Fruit fly (Drosophila melanogaster) whole organism, embryonic: Measurements from ENCODE around the gene ND-B18.
A peak's percentile ranks its signal among the peaks of the same experiment; 100 is the strongest.

Experiments
- Atf3 ChIP-seq: fragments of 200-800 bp; sonication (Bioruptor generic); optimal IDR thresholded peaks from 3 replicates; lab custom pipeline; 2016; ENCODE audit warnings: missing biosample characterization, missing genetic modification characterization
- Bdp1 ChIP-seq: fragments of 200-800 bp; sonication (Bioruptor generic); optimal IDR thresholded peaks from 3 replicates; lab custom pipeline; 2016; ENCODE audit warnings: missing biosample characterization, missing genetic modification characterization
- CG10321 ChIP-seq: fragments of 200-800 bp; sonication (Bioruptor generic); IDR thresholded peaks from 2 replicates; pipeline ENCODE4 v1.3.6; 2022; ENCODE audit warnings: missing biosample characterization, missing genetic modification characterization
- CG12071 ChIP-seq: fragments of 200-800 bp; sonication (Bioruptor generic); optimal IDR thresholded peaks from 3 replicates; lab custom pipeline; 2018; ENCODE audit warnings: missing biosample characterization, mild to moderate bottlenecking, missing genetic modification characterization
- CG13123 ChIP-seq: fragments of 200-800 bp; sonication (Bioruptor generic); optimal IDR thresholded peaks from 2 replicates; lab custom pipeline; 2016; ENCODE audit warnings: missing biosample characterization, missing genetic modification characterization
- CG13894 ChIP-seq: fragments of 200-800 bp; sonication (Bioruptor generic); optimal IDR thresholded peaks from 3 replicates; lab custom pipeline; 2018; ENCODE audit warnings: missing biosample characterization, mild to moderate bottlenecking, missing genetic modification characterization, moderate library complexity
- CG1529 ChIP-seq: fragments of 200-800 bp; sonication (Bioruptor generic); optimal IDR thresholded peaks from 3 replicates; lab custom pipeline; 2018; ENCODE audit warnings: missing biosample characterization, missing genetic modification characterization
- CG32772 ChIP-seq: fragments of 200-800 bp; sonication (Bioruptor generic); IDR thresholded peaks from 2 replicates; pipeline ENCODE4 v1.3.6; 2022; ENCODE audit warnings: missing biosample characterization, missing genetic modification characterization
- CG3838 ChIP-seq: fragments of 200-800 bp; sonication (Bioruptor generic); optimal IDR thresholded peaks from 3 replicates; lab custom pipeline; 2016; ENCODE audit warnings: missing biosample characterization, missing genetic modification characterization
- CG4328 ChIP-seq: fragments of 200-800 bp; sonication (Bioruptor generic); optimal IDR thresholded peaks from 3 replicates; lab custom pipeline; 2017; ENCODE audit warnings: missing biosample characterization, missing genetic modification reagents, missing genetic modification characterization
- CG4617 ChIP-seq: fragments of 200-800 bp; sonication (Bioruptor generic); optimal IDR thresholded peaks from 3 replicates; lab custom pipeline; 2016; ENCODE audit warnings: missing biosample characterization, missing genetic modification characterization, borderline replicate concordance
- CG4820 ChIP-seq: fragments of 200-800 bp; sonication (Bioruptor generic); optimal IDR thresholded peaks from 3 replicates; lab custom pipeline; 2016; ENCODE audit warnings: missing biosample characterization, missing genetic modification characterization
- CG6254 ChIP-seq: fragments of 200-800 bp; sonication (Bioruptor generic); optimal IDR thresholded peaks from 3 replicates; lab custom pipeline; 2017; ENCODE audit warnings: mild to moderate bottlenecking, missing biosample characterization, missing genetic modification reagents, missing genetic modification characterization
- CG6654 ChIP-seq: fragments of 200-800 bp; sonication (Bioruptor generic); optimal IDR thresholded peaks from 2 replicates; lab custom pipeline; 2017; ENCODE audit warnings: missing biosample characterization, mild to moderate bottlenecking, missing genetic modification characterization
- CHES-1-like ChIP-seq: fragments of 200-800 bp; sonication (Bioruptor generic); optimal IDR thresholded peaks from 2 replicates; lab custom pipeline; 2016; ENCODE audit warnings: missing biosample characterization, missing genetic modification characterization
- Dad ChIP-seq: fragments of 200-800 bp; sonication (Bioruptor generic); optimal IDR thresholded peaks from 3 replicates; lab custom pipeline; 2016; ENCODE audit warnings: missing biosample characterization, missing genetic modification characterization
- Deaf1 ChIP-seq: fragments of 200-800 bp; optimal IDR thresholded peaks from 3 replicates; lab custom pipeline; 2019; ENCODE audit warnings: missing biosample characterization, mild to moderate bottlenecking, missing genetic modification characterization, moderate library complexity
- Dref ChIP-seq: fragments of 200-800 bp; sonication (Bioruptor generic); IDR thresholded peaks from 2 replicates; pipeline ENCODE4 v1.3.6; 2022; ENCODE audit warnings: missing biosample characterization, missing genetic modification characterization
- Mrtf ChIP-seq: fragments of 200-800 bp; sonication (Bioruptor generic); IDR thresholded peaks from 3 replicates; pipeline ENCODE4 v1.3.6; 2022; ENCODE audit warnings: missing biosample characterization, missing genetic modification characterization
- Nf-YC ChIP-seq: fragments of 200-800 bp; optimal IDR thresholded peaks from 3 replicates; lab custom pipeline; 2019; ENCODE audit warnings: missing biosample characterization, mild to moderate bottlenecking, missing genetic modification characterization, moderate library complexity
- Six4 ChIP-seq: fragments of 200-800 bp; sonication (Bioruptor generic); optimal IDR thresholded peaks from 2 replicates; lab custom pipeline; 2016; ENCODE audit warnings: missing biosample characterization, missing genetic modification characterization
- Vsx1 ChIP-seq: fragments of 200-800 bp; sonication (Bioruptor generic); optimal IDR thresholded peaks from 2 replicates; lab custom pipeline; 2017; ENCODE audit warnings: missing biosample characterization, mild to moderate bottlenecking, missing genetic modification characterization, missing genetic modification reagents
- ash1 ChIP-seq: fragments of 200-800 bp; sonication (Bioruptor generic); optimal IDR thresholded peaks from 2 replicates; lab custom pipeline; 2018; ENCODE audit warnings: missing biosample characterization, mild to moderate bottlenecking, missing genetic modification characterization
- ato ChIP-seq: fragments of 200-800 bp; sonication (Bioruptor generic); IDR thresholded peaks from 2 replicates; pipeline ENCODE4 v1.3.6; 2022; ENCODE audit warnings: missing biosample characterization, missing genetic modification characterization; ENCODE audit not compliant: partially characterized antibody
- chinmo ChIP-seq: fragments of 200-800 bp; sonication (Bioruptor generic); IDR thresholded peaks from 4 replicates; pipeline ENCODE4 v1.3.6; 2022; ENCODE audit warnings: missing biosample characterization, missing genetic modification characterization; ENCODE audit not compliant: partially characterized antibody
- dysf ChIP-seq: fragments of 200-800 bp; sonication (Bioruptor generic); IDR thresholded peaks from 3 replicates; pipeline ENCODE4 v1.3.6; 2022; ENCODE audit warnings: missing biosample characterization, missing genetic modification characterization
- en ChIP-seq: fragments of 200-800 bp; sonication (Bioruptor generic); optimal IDR thresholded peaks from 2 replicates; lab custom pipeline; 2016; ENCODE audit warnings: missing biosample characterization, missing genetic modification characterization
- gce ChIP-seq: fragments of 200-800 bp; sonication (Bioruptor generic); IDR thresholded peaks from 3 replicates; pipeline ENCODE4 v1.3.6; 2022; ENCODE audit warnings: missing biosample characterization, missing genetic modification characterization
- gem ChIP-seq: fragments of 200-800 bp; sonication (Bioruptor generic); optimal IDR thresholded peaks from 2 replicates; lab custom pipeline; 2019; ENCODE audit warnings: missing biosample characterization, mild to moderate bottlenecking, missing genetic modification characterization, moderate library complexity
- gt ChIP-seq: fragments of 200-800 bp; sonication (Bioruptor generic); IDR thresholded peaks from 2 replicates; pipeline ENCODE4 v1.3.6; 2022; ENCODE audit warnings: missing biosample characterization, missing genetic modification characterization
- hkb ChIP-seq, 2 experiments: fragments of 200-800 bp in 1 of 2; fragments of >200 bp in 1 of 2; sonication (Bioruptor generic) in 1 of 2; IDR thresholded peaks in 1 of 2; optimal IDR thresholded peaks in 1 of 2; 2 replicates each; pipeline versions ENCODE4 v1.3.6 to Lab custom; 2017 to 2022; ENCODE audit warnings: missing biosample characterization in 1 of 2, missing genetic modification characterization in 1 of 2
- hth ChIP-seq: fragments of >200 bp; optimal IDR thresholded peaks from 2 replicates; lab custom pipeline; 2017; ENCODE audit warnings: inconsistent platforms
- jumu ChIP-seq: fragments of 200-800 bp; sonication (Bioruptor generic); optimal IDR thresholded peaks from 3 replicates; lab custom pipeline; 2016; ENCODE audit warnings: missing biosample characterization, missing genetic modification characterization
- klu ChIP-seq: fragments of 200-800 bp; sonication (Bioruptor generic); IDR thresholded peaks from 2 replicates; pipeline ENCODE4 v1.3.6; 2022; ENCODE audit warnings: missing biosample characterization, missing genetic modification characterization
- luna ChIP-seq: fragments of 200-800 bp; sonication (Bioruptor generic); optimal IDR thresholded peaks from 2 replicates; lab custom pipeline; 2016; ENCODE audit warnings: missing biosample characterization, missing genetic modification characterization
- mam ChIP-seq: fragments of 200-800 bp; sonication (Bioruptor generic); optimal IDR thresholded peaks from 3 replicates; lab custom pipeline; 2016; ENCODE audit warnings: missing biosample characterization, missing genetic modification characterization
- mld ChIP-seq: fragments of 200-800 bp; sonication (Bioruptor generic); IDR thresholded peaks from 3 replicates; pipeline ENCODE4 v1.3.6; 2022; ENCODE audit warnings: missing biosample characterization, missing genetic modification characterization; ENCODE audit not compliant: partially characterized antibody
- onecut ChIP-seq: fragments of 200-800 bp; sonication (Bioruptor generic); IDR thresholded peaks from 2 replicates; pipeline ENCODE4 v1.3.6; 2022; ENCODE audit warnings: missing biosample characterization, missing genetic modification characterization
- phol ChIP-seq: fragments of 200-800 bp; sonication (Bioruptor generic); optimal IDR thresholded peaks from 3 replicates; lab custom pipeline; 2018; ENCODE audit warnings: missing biosample characterization, mild to moderate bottlenecking, missing genetic modification characterization, moderate library complexity
- pnt ChIP-seq: fragments of 200-800 bp; sonication (Bioruptor generic); optimal IDR thresholded peaks from 3 replicates; lab custom pipeline; 2016; ENCODE audit warnings: missing biosample characterization, missing genetic modification characterization
- psq ChIP-seq: fragments of 200-800 bp; sonication (Bioruptor generic); optimal IDR thresholded peaks from 2 replicates; lab custom pipeline; 2017; ENCODE audit warnings: missing biosample characterization, missing genetic modification characterization
- pzg ChIP-seq: fragments of 200-800 bp; sonication (Bioruptor generic); optimal IDR thresholded peaks from 3 replicates; lab custom pipeline; 2018; ENCODE audit warnings: missing biosample characterization, mild to moderate bottlenecking, missing genetic modification characterization, moderate library complexity
- run ChIP-seq: fragments of 200-800 bp; sonication (Bioruptor generic); optimal IDR thresholded peaks from 3 replicates; lab custom pipeline; 2018; ENCODE audit warnings: missing biosample characterization, mild to moderate bottlenecking, missing genetic modification characterization
- scrt ChIP-seq: fragments of 200-800 bp; sonication (Bioruptor generic); optimal IDR thresholded peaks from 2 replicates; lab custom pipeline; 2018; ENCODE audit warnings: missing biosample characterization, mild to moderate bottlenecking, missing genetic modification characterization, moderate library complexity
- seq ChIP-seq: fragments of 200-800 bp; sonication (Bioruptor generic); IDR thresholded peaks from 2 replicates; pipeline ENCODE4 v1.3.6; 2022; ENCODE audit warnings: missing biosample characterization, missing genetic modification characterization
- shn ChIP-seq: fragments of 200-800 bp; sonication (Bioruptor generic); optimal IDR thresholded peaks from 3 replicates; lab custom pipeline; 2016; ENCODE audit warnings: missing biosample characterization, missing genetic modification characterization
- sim ChIP-seq: fragments of 200-800 bp; sonication (Bioruptor generic); IDR thresholded peaks from 2 replicates; pipeline ENCODE4 v1.3.6; 2022; ENCODE audit warnings: missing biosample characterization, missing genetic modification characterization
- tup ChIP-seq: fragments of 200-800 bp; sonication (Bioruptor generic); optimal IDR thresholded peaks from 2 replicates; lab custom pipeline; 2016; ENCODE audit warnings: missing biosample characterization, mild to moderate bottlenecking, missing genetic modification characterization, moderate library complexity
- tx ChIP-seq: fragments of 200-800 bp; sonication (Bioruptor generic); optimal IDR thresholded peaks from 2 replicates; lab custom pipeline; 2016; ENCODE audit warnings: missing biosample characterization, missing genetic modification characterization
- wek ChIP-seq: fragments of 200-800 bp; sonication (Bioruptor generic); optimal IDR thresholded peaks from 3 replicates; lab custom pipeline; 2018; ENCODE audit warnings: missing biosample characterization, mild to moderate bottlenecking, missing genetic modification characterization, moderate library complexity

Gene ND-B18

DNA sequence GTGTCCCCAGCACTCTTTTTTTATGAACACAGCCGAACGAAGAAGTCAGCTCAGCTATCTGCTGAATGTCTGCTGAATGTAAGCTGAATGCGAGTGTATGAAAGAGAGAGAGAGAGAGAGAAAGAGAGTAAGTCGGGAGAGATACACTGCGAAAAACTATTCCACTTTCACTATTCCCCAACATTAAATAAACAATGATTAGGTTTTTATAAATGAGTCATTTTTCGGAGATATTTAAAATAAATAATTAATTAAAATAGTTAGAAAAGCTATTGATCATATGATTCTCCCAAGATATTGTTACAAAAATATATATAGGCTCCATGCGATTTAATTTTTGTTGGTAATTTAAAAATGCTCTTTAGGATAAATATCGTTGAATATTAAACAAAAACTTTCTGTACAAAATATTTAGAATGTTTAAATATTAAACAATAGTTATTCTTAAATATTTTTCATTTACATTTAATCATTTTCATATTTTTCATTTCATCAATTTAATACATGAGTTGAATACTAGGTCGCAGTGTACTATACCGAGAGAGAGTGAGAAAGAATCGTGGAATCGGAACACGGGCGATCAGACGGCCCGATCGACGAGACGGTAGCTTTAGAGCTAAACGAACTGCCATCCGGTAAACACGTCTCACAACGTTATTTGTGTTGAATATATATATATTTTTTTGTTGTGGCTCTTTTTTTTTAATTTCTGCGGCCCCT lies 39.5 kb upstream of the ND-B18 start, which contains the start of gene be (continued):
- TF ChIP-seq Bdp1 (GFP tag; lab: Kevin White, UChicago) (no peak), run (tag; lab: Kevin White, UChicago) (peak; percentile 44), Mrtf (0 out of 3 replicates have a peak, but pooled peaks have one; percentile 26), CG32772 (GFP tag; lab: Robert Waterston, UW) (no peak; the same call in 1 of the 2 replicates), CG4617 (no peak), scrt (GFP tag; lab: Kevin White, UChicago) (no peak), Nf-YC (tag; lab: Kevin White, UChicago) (peak; percentile 83), CG1529 (no peak), klu (GFP tag; lab: Robert Waterston, UW) (peak; percentile 32; the same call in 1 of the 2 replicates), hth (lab: Kevin White, UChicago) (no peak), mam (no peak), sim (GFP tag; lab: Robert Waterston, UW) (0 out of 2 replicates have a peak, but pooled peaks have one; percentile 21), CG13894 (tag; lab: Kevin White, UChicago) (no peak), Dref (GFP tag; lab: Robert Waterston, UW) (no peak), hkb (optimal IDR thresholded peaks at IDR 0.05; lab: Kevin White, UChicago) (no peak), hkb (GFP tag; IDR thresholded peaks at IDR 0.05; lab: Robert Waterston, UW) (0 out of 2 replicates have a peak, but pooled peaks have one; percentile 26), CG6654 (GFP tag; lab: Kevin White, UChicago) (no peak), gce (0 out of 3 replicates have a peak, but pooled peaks have one; percentile 15), phol (tag; lab: Kevin White, UChicago) (peak; percentile 82), gt (GFP tag; lab: Robert Waterston, UW) (no peak), wek (GFP tag; lab: Kevin White, UChicago) (no peak), dysf (GFP tag; lab: Robert Waterston, UW) (peak; percentile 83), en (GFP tag; lab: Kevin White, UChicago) (no peak), Deaf1 (tag; lab: Kevin White, UChicago) (peak; percentile 63), CHES-1-like (no peak), CG10321 (GFP tag; lab: Robert Waterston, UW) (no peak), CG13123 (GFP tag; lab: Kevin White, UChicago) (peak; percentile 23), tx (no peak), mld (GFP tag; lab: Robert Waterston, UW) (no peak), gem (tag; lab: Kevin White, UChicago) (peak; percentile 90), CG6254 (GFP tag; lab: Kevin White, UChicago) (no peak), tup (GFP tag; lab: Kevin White, UChicago) (no peak), Atf3 (GFP tag; lab: Kevin White, UChicago) (no peak), onecut (0 out of 2 replicates have a peak, but pooled peaks have one; percentile 23), CG3838 (GFP tag; lab: Kevin White, UChicago) (no peak), luna (no peak), Six4 (GFP tag; lab: Kevin White, UChicago) (peak; percentile 65), pnt (GFP tag; lab: Kevin White, UChicago) (no peak), ato (GFP tag; lab: Robert Waterston, UW) (no peak), Dad (GFP tag; lab: Kevin White, UChicago) (no peak), CG4820 (GFP tag; lab: Kevin White, UChicago) (no peak), CG12071 (no peak), CG4328 (GFP tag; lab: Kevin White, UChicago) (peak; percentile 73), Vsx1 (GFP tag; lab: Kevin White, UChicago) (no peak), pzg (GFP tag; lab: Kevin White, UChicago) (no peak), shn (GFP tag; lab: Kevin White, UChicago) (no peak), ash1 (no peak), chinmo (peak; percentile 69; the same call in 1 of the 4 replicates), jumu (no peak), psq (no peak), seq (no peak)
